Worm (Caenorhabditis elegans) whole organism, early embryonic: ENCODE results near the gene F56B3.11.

Experiments
- B0310.2 ChIP-seq: sonication (generic microtip); optimal IDR thresholded peaks from 2 replicates; lab custom pipeline; 2016; ENCODE audit warnings: mild to moderate bottlenecking, missing genetic modification characterization, missing compliant biosample characterization
- F13C5.2 ChIP-seq: sonication (generic microtip); optimal IDR thresholded peaks from 2 replicates; lab custom pipeline; 2017; ENCODE audit warnings: mild to moderate bottlenecking, missing genetic modification characterization, inconsistent platforms, missing compliant biosample characterization
- aly-1 ChIP-seq: sonication (generic microtip); optimal IDR thresholded peaks from 2 replicates; lab custom pipeline; 2016; ENCODE audit warnings: missing genetic modification characterization, missing compliant biosample characterization
- ama-1 ChIP-seq: fragments of 150-350 bp; optimal IDR thresholded peaks from 2 replicates; lab custom pipeline; 2014
- ceh-13 ChIP-seq: fragments of 200-800 bp; sonication (Bioruptor generic); optimal IDR thresholded peaks from 2 replicates; lab custom pipeline; 2018; ENCODE audit warnings: mild to moderate bottlenecking, missing genetic modification characterization, missing compliant biosample characterization
- ceh-36 ChIP-seq: sonication (generic microtip); optimal IDR thresholded peaks from 2 replicates; lab custom pipeline; 2016; ENCODE audit warnings: missing genetic modification characterization, inconsistent platforms, missing compliant biosample characterization
- ets-7 ChIP-seq: sonication (generic microtip); optimal IDR thresholded peaks from 2 replicates; lab custom pipeline; 2016; ENCODE audit warnings: missing genotype, missing genetic modification characterization, missing compliant biosample characterization
- flt-1 ChIP-seq: fragments of 200-800 bp; sonication (Bioruptor generic); IDR thresholded peaks from 2 replicates; pipeline ENCODE4 v1.3.6; 2022; ENCODE audit warnings: missing genetic modification characterization, missing compliant biosample characterization
- hmbx-1 ChIP-seq: sonication (generic microtip); optimal IDR thresholded peaks from 2 replicates; lab custom pipeline; 2016; ENCODE audit warnings: mild to moderate bottlenecking, missing genetic modification characterization, missing compliant biosample characterization
- hmg-4 ChIP-seq: fragments of 200-800 bp; sonication (Bioruptor generic); optimal IDR thresholded peaks from 2 replicates; lab custom pipeline; 2018; ENCODE audit warnings: mild to moderate bottlenecking, missing genetic modification characterization, missing compliant biosample characterization
- hnd-1 ChIP-seq: sonication (generic microtip); optimal IDR thresholded peaks from 2 replicates; lab custom pipeline; 2016; ENCODE audit warnings: missing genetic modification characterization, missing compliant biosample characterization
- pes-1 ChIP-seq: fragments of 200-800 bp; sonication (Bioruptor generic); IDR thresholded peaks from 2 replicates; pipeline ENCODE4 v1.3.6; 2022; ENCODE audit warnings: missing genetic modification reagents, missing genetic modification characterization, missing compliant biosample characterization
- scrt-1 ChIP-seq: fragments of 200-800 bp; sonication (Bioruptor generic); IDR thresholded peaks from 2 replicates; pipeline ENCODE4 v1.3.6; 2022; ENCODE audit warnings: missing genetic modification characterization, missing compliant biosample characterization
- sea-1 ChIP-seq: fragments of 200-800 bp; sonication (Bioruptor generic); conservative IDR thresholded peaks from 2 replicates; pipeline ENCODE4 v1.3.6; 2022; ENCODE audit warnings: missing genetic modification characterization, missing compliant biosample characterization
- tbx-11 ChIP-seq: fragments of 200-800 bp; sonication (Bioruptor generic); IDR thresholded peaks from 2 replicates; pipeline ENCODE4 v1.3.6; 2022; ENCODE audit warnings: missing genetic modification characterization, missing compliant biosample characterization
- tbx-37 ChIP-seq: fragments of 200-800 bp; sonication (Bioruptor generic); conservative IDR thresholded peaks from 2 replicates; pipeline ENCODE4 v1.3.6; 2022; ENCODE audit warnings: missing genetic modification reagents, missing genetic modification characterization, missing compliant biosample characterization
- tra-4 ChIP-seq: sonication (generic microtip); optimal IDR thresholded peaks from 2 replicates; lab custom pipeline; 2017; ENCODE audit warnings: missing genetic modification characterization, missing compliant biosample characterization

The F56B3.11 gene

ce11 chrIV:762486-763376 lies 33.6 kb downstream of the F56B3.11 start:
- no peak for TF ChIP-seq ama-1 (lab: Kevin White, UChicago)
- TF ChIP-seq B0310.2 (tag; lab: Kevin White, UChicago) = no peak
- TF ChIP-seq flt-1 (GFP tag; lab: Robert Waterston, UW) = no peak
- TF ChIP-seq ceh-36 = no peak
- no peak for TF ChIP-seq hmg-4 (GFP tag; lab: Kevin White, UChicago)
- no peak for TF ChIP-seq hmbx-1 (tag; lab: Kevin White, UChicago)
- no peak for TF ChIP-seq ets-7 (tag; lab: Kevin White, UChicago)
- TF ChIP-seq tbx-11 = no peak
- TF ChIP-seq hnd-1 (tag; lab: Kevin White, UChicago) = no peak
- TF ChIP-seq scrt-1 (GFP tag; lab: Robert Waterston, UW) = no peak
- TF ChIP-seq tbx-37 (GFP tag; lab: Robert Waterston, UW) = no peak
- no peak for TF ChIP-seq tra-4
- no peak for TF ChIP-seq sea-1 (GFP tag; lab: Robert Waterston, UW)
- TF ChIP-seq pes-1 (GFP tag; lab: Robert Waterston, UW) = no peak
- no peak for TF ChIP-seq F13C5.2
- TF ChIP-seq aly-1 = no peak
- no peak for TF ChIP-seq ceh-13 (GFP tag; lab: Kevin White, UChicago)

- TF ChIP-seq tbx-37 (GFP tag; lab: Robert Waterston, UW) = no peak
- TF ChIP-seq scrt-1 (GFP tag; lab: Robert Waterston, UW) = no peak
- TF ChIP-seq flt-1 (GFP tag; lab: Robert Waterston, UW) = no peak
- TF ChIP-seq pes-1 (GFP tag; lab: Robert Waterston, UW) = no peak
- no peak for TF ChIP-seq ceh-36
- TF ChIP-seq tra-4 = no peak
- TF ChIP-seq hmg-4 (GFP tag; lab: Kevin White, UChicago) = no peak
- no peak for TF ChIP-seq B0310.2 (tag; lab: Kevin White, UChicago)
- TF ChIP-seq aly-1 = no peak
- no peak for TF ChIP-seq hnd-1 (tag; lab: Kevin White, UChicago)
- TF ChIP-seq hmbx-1 (tag; lab: Kevin White, UChicago) = no peak
- TF ChIP-seq sea-1 (GFP tag; lab: Robert Waterston, UW) = no peak
- no peak for TF ChIP-seq ceh-13 (GFP tag; lab: Kevin White, UChicago)
- no peak for TF ChIP-seq F13C5.2
- TF ChIP-seq ets-7 (tag; lab: Kevin White, UChicago) = no peak
- no peak for TF ChIP-seq ama-1 (lab: Kevin White, UChicago)
- no peak for TF ChIP-seq tbx-11
These were observed 34.3 kb downstream of the F56B3.11 start for ce11 chrIV:762016-762459.

ce11 chrIV:760267-760666 lies 36.1 kb downstream of the F56B3.11 start, which contains the start of gene gst-40:
gst-40 (plus strand) TSS chrIV:760502.
- TF ChIP-seq tbx-37 (GFP tag; lab: Robert Waterston, UW) (no peak), hmg-4 (GFP tag; lab: Kevin White, UChicago) (no peak), hnd-1 (tag; lab: Kevin White, UChicago) (no peak), B0310.2 (tag; lab: Kevin White, UChicago) (no peak), sea-1 (GFP tag; lab: Robert Waterston, UW) (no peak), aly-1 (no peak), hmbx-1 (tag; lab: Kevin White, UChicago) (no peak)

ce11 chrIV:757548-757947 lies 38.8 kb downstream of the F56B3.11 start:
- TF ChIP-seq aly-1 = no peak
- no peak for TF ChIP-seq tbx-11
- TF ChIP-seq hnd-1 (tag; lab: Kevin White, UChicago) = no peak
- no peak for TF ChIP-seq tra-4
- no peak for TF ChIP-seq ama-1 (lab: Kevin White, UChicago)
- no peak for TF ChIP-seq pes-1 (GFP tag; lab: Robert Waterston, UW)
- TF ChIP-seq hmg-4 (GFP tag; lab: Kevin White, UChicago) = no peak
- TF ChIP-seq hmbx-1 (tag; lab: Kevin White, UChicago) = no peak
- TF ChIP-seq ceh-13 (GFP tag; lab: Kevin White, UChicago) = no peak
- no peak for TF ChIP-seq tbx-37 (GFP tag; lab: Robert Waterston, UW)

ce11 chrIV:756956-757355 lies 39.4 kb downstream of the F56B3.11 start:
- TF ChIP-seq ets-7 (tag; lab: Kevin White, UChicago) (no peak), hmbx-1 (tag; lab: Kevin White, UChicago) (no peak), scrt-1 (GFP tag; lab: Robert Waterston, UW) (no peak), flt-1 (GFP tag; lab: Robert Waterston, UW) (no peak), tbx-11 (no peak), hmg-4 (GFP tag; lab: Kevin White, UChicago) (no peak), pes-1 (GFP tag; lab: Robert Waterston, UW) (no peak), F13C5.2 (no peak), B0310.2 (tag; lab: Kevin White, UChicago) (no peak), aly-1 (no peak), sea-1 (GFP tag; lab: Robert Waterston, UW) (no peak), tbx-37 (GFP tag; lab: Robert Waterston, UW) (no peak), ceh-13 (GFP tag; lab: Kevin White, UChicago) (no peak)

- TF ChIP-seq ceh-13 (GFP tag; lab: Kevin White, UChicago) (no peak), scrt-1 (GFP tag; lab: Robert Waterston, UW) (no peak), pes-1 (GFP tag; lab: Robert Waterston, UW) (no peak), B0310.2 (tag; lab: Kevin White, UChicago) (no peak), ama-1 (lab: Kevin White, UChicago) (no peak), hmg-4 (GFP tag; lab: Kevin White, UChicago) (no peak), aly-1 (no peak), ets-7 (tag; lab: Kevin White, UChicago) (no peak), tbx-11 (no peak), tbx-37 (GFP tag; lab: Robert Waterston, UW) (no peak), sea-1 (GFP tag; lab: Robert Waterston, UW) (no peak), hmbx-1 (tag; lab: Kevin White, UChicago) (no peak), hnd-1 (tag; lab: Kevin White, UChicago) (no peak)
These were observed 40.0 kb downstream of the F56B3.11 start, which contains the start of gene srt-23 for ce11 chrIV:756421-756820. srt-23 (plus strand) TSS chrIV:756721.
